Worm (Caenorhabditis elegans) whole organism, late embryonic: ENCODE data around the gene R08B4.3.

Experiments
- C08G9.2 ChIP-seq: sonication (generic microtip); optimal IDR thresholded peaks from 2 replicates; lab custom pipeline; 2016; ENCODE audit warnings: mild to moderate bottlenecking, missing genetic modification characterization, moderate library complexity, missing compliant biosample characterization
- Y22D7AL.16 ChIP-seq: sonication (generic microtip); optimal IDR thresholded peaks from 2 replicates; lab custom pipeline; 2016; ENCODE audit warnings: missing genetic modification characterization, missing compliant biosample characterization
- ama-1 ChIP-seq: fragments of 150-350 bp; optimal IDR thresholded peaks from 2 replicates; lab custom pipeline; 2014
- ceh-6 ChIP-seq: fragments of 200-800 bp; sonication (Bioruptor generic); optimal IDR thresholded peaks from 2 replicates; lab custom pipeline; 2018; ENCODE audit warnings: mild to moderate bottlenecking, missing genetic modification characterization, missing compliant biosample characterization
- fkh-10 ChIP-seq: fragments of 150-350 bp; optimal IDR thresholded peaks from 2 replicates; lab custom pipeline; 2014; ENCODE audit warnings: missing biosample characterization, missing genetic modification reagents, missing genetic modification characterization
- fkh-6 ChIP-seq: sonication (generic microtip); optimal IDR thresholded peaks from 2 replicates; lab custom pipeline; 2016; ENCODE audit warnings: missing genetic modification characterization, missing compliant biosample characterization
- hlh-30 ChIP-seq: sonication (generic microtip); optimal IDR thresholded peaks from 2 replicates; lab custom pipeline; 2017; ENCODE audit warnings: antibody characterized with exemption, missing genetic modification characterization, missing compliant biosample characterization; ENCODE audit not compliant: insufficient read depth
- lin-11 ChIP-seq: fragments of 200-800 bp; sonication (Bioruptor generic); optimal IDR thresholded peaks from 2 replicates; lab custom pipeline; 2018; ENCODE audit warnings: mild to moderate bottlenecking, missing genetic modification characterization, missing compliant biosample characterization
- mec-3 ChIP-seq: sonication (generic microtip); optimal IDR thresholded peaks from 2 replicates; lab custom pipeline; 2016; ENCODE audit warnings: borderline replicate concordance, missing genetic modification characterization, missing compliant biosample characterization
- pha-4 ChIP-seq: fragments of 150-350 bp; optimal IDR thresholded peaks from 2 replicates; lab custom pipeline; 2018; ENCODE audit warnings: missing biosample characterization, missing genetic modification reagents, missing genetic modification characterization
- pqm-1 ChIP-seq: sonication (generic microtip); optimal IDR thresholded peaks from 2 replicates; lab custom pipeline; 2016; ENCODE audit warnings: missing genetic modification characterization, missing compliant biosample characterization
- ref-2 ChIP-seq: sonication (generic microtip); optimal IDR thresholded peaks from 2 replicates; lab custom pipeline; 2016; ENCODE audit warnings: missing genetic modification characterization, missing compliant biosample characterization
- tbx-2 ChIP-seq: sonication (generic microtip); optimal IDR thresholded peaks from 2 replicates; lab custom pipeline; 2016; ENCODE audit warnings: missing genetic modification characterization, missing compliant biosample characterization
- ztf-16 ChIP-seq: sonication (generic microtip); optimal IDR thresholded peaks from 2 replicates; lab custom pipeline; 2017; ENCODE audit warnings: missing genetic modification characterization, missing compliant biosample characterization

ce11 chrX:11136988-11137387 is 16.2 kb upstream of the R08B4.3 start:
- TF ChIP-seq ceh-6 (GFP tag; lab: Kevin White, UChicago), result no peak
- TF ChIP-seq Y22D7AL.16 (tag; lab: Kevin White, UChicago), result no peak
- TF ChIP-seq ama-1 (lab: Kevin White, UChicago), result no peak
- no peak for TF ChIP-seq hlh-30 (tag; lab: Kevin White, UChicago)
- TF ChIP-seq pha-4, result no peak
- TF ChIP-seq C08G9.2 (tag; lab: Kevin White, UChicago), result no peak
- TF ChIP-seq lin-11 (tag; lab: Kevin White, UChicago), result no peak
- TF ChIP-seq fkh-6, result no peak
- no peak for TF ChIP-seq ztf-16 (tag; lab: Kevin White, UChicago)
- no peak for TF ChIP-seq ref-2 (tag; lab: Kevin White, UChicago)
- TF ChIP-seq fkh-10 (GFP tag; lab: Kevin White, UChicago), result no peak
- no peak for TF ChIP-seq tbx-2 (tag; lab: Kevin White, UChicago)
- no peak for TF ChIP-seq pqm-1 (tag; lab: Kevin White, UChicago)
- TF ChIP-seq mec-3 (tag; lab: Kevin White, UChicago), result no peak
